Worm (Caenorhabditis elegans) whole organism, L3 larva: ENCODE results near the gene C17F4.8.

Experiments used
- jun-1 ChIP-seq: fragments of 150-350 bp; optimal IDR thresholded peaks from 2 replicates; lab custom pipeline; 2014; ENCODE audit warnings: missing biosample characterization, missing genetic modification reagents, missing genetic modification characterization
- unc-62 ChIP-seq: fragments of 150-350 bp; sonication (generic microtip); optimal IDR thresholded peaks from 4 replicates; lab custom pipeline; 2014; ENCODE audit warnings: missing biosample characterization, missing genetic modification reagents, missing genetic modification characterization

ce11 chrII:3244070-3244469 is 9.4 kb upstream of the C17F4.8 start, which contains the start of gene C17F4.12:
- TF ChIP-seq unc-62 (GFP tag; lab: Kevin White, UChicago) = no peak
- TF ChIP-seq jun-1 (tag; lab: Kevin White, UChicago) = no peak
